Worm (Caenorhabditis elegans) whole organism, young adult: Measurements from ENCODE around the gene F07H5.10.

ENCODE experiments used
- F33H1.4 ChIP-seq: fragments of 200-800 bp; sonication (Bioruptor generic); IDR thresholded peaks from 2 replicates; pipeline ENCODE4 v1.3.6; 2022; ENCODE audit warnings: missing genetic modification reagents, missing genetic modification characterization, missing compliant biosample characterization
- akir-1 ChIP-seq: fragments of 200-800 bp; sonication (Bioruptor generic); optimal IDR thresholded peaks from 2 replicates; lab custom pipeline; 2018; ENCODE audit warnings: mild to moderate bottlenecking, missing genetic modification characterization, moderate library complexity, missing compliant biosample characterization
- ceh-79 ChIP-seq: sonication (generic microtip); optimal IDR thresholded peaks from 2 replicates; lab custom pipeline; 2017; ENCODE audit warnings: mild to moderate bottlenecking, missing genetic modification characterization, missing compliant biosample characterization
- dpl-1 ChIP-seq: fragments of 150-350 bp; optimal IDR thresholded peaks from 2 replicates; lab custom pipeline; 2014; ENCODE audit warnings: missing biosample characterization, missing genetic modification reagents, missing genetic modification characterization
- efl-1 ChIP-seq: fragments of 150-350 bp; optimal IDR thresholded peaks from 2 replicates; lab custom pipeline; 2014; ENCODE audit warnings: missing biosample characterization, missing genetic modification reagents, missing genetic modification characterization
- egrh-3 ChIP-seq: fragments of 200-800 bp; sonication (Bioruptor generic); IDR thresholded peaks from 2 replicates; pipeline ENCODE4 v1.3.6; 2022; ENCODE audit warnings: missing genetic modification reagents, missing genetic modification characterization, missing compliant biosample characterization
- hmg-20 ChIP-seq: fragments of 200-800 bp; sonication (Bioruptor generic); IDR thresholded peaks from 2 replicates; pipeline ENCODE4 v1.3.6; 2022; ENCODE audit warnings: missing genetic modification reagents, missing genetic modification characterization, missing compliant biosample characterization
- mcd-1 ChIP-seq: fragments of 200-800 bp; sonication (Bioruptor generic); IDR thresholded peaks from 2 replicates; pipeline ENCODE4 v1.3.6; 2022; ENCODE audit warnings: missing genetic modification reagents, missing genetic modification characterization, missing compliant biosample characterization
- nfyb-1 ChIP-seq: fragments of 200-800 bp; sonication (Bioruptor generic); IDR thresholded peaks from 2 replicates; pipeline ENCODE4 v1.3.6; 2022; ENCODE audit warnings: missing genetic modification reagents, missing genetic modification characterization, missing compliant biosample characterization
- pha-4 ChIP-seq: fragments of 150-350 bp; sonication (generic microtip); optimal IDR thresholded peaks from 2 replicates; lab custom pipeline; 2014; ENCODE audit warnings: missing biosample characterization, missing genetic modification reagents, missing genetic modification characterization
- rcor-1 ChIP-seq: fragments of 200-800 bp; sonication (Bioruptor generic); IDR thresholded peaks from 2 replicates; pipeline ENCODE4 v1.3.6; 2022; ENCODE audit warnings: missing genetic modification reagents, missing genetic modification characterization, missing compliant biosample characterization
- unc-62 ChIP-seq: fragments of 150-350 bp; optimal IDR thresholded peaks from 2 replicates; lab custom pipeline; 2014; ENCODE audit warnings: missing biosample characterization, missing genetic modification reagents, missing genetic modification characterization
- ztf-18 ChIP-seq: sonication (generic microtip); optimal IDR thresholded peaks from 2 replicates; lab custom pipeline; 2016; ENCODE audit warnings: missing genotype, mild to moderate bottlenecking, missing genetic modification characterization, missing compliant biosample characterization
- ztf-3 ChIP-seq: fragments of 200-800 bp; sonication (Bioruptor generic); optimal IDR thresholded peaks from 2 replicates; lab custom pipeline; 2018; ENCODE audit warnings: mild to moderate bottlenecking, missing genetic modification characterization, missing compliant biosample characterization

- TF ChIP-seq egrh-3 (GFP tag; lab: Robert Waterston, UW) (no peak), mcd-1 (GFP tag; lab: Robert Waterston, UW) (no peak), ztf-3 (GFP tag; lab: Kevin White, UChicago) (no peak), dpl-1 (GFP tag; lab: Kevin White, UChicago) (no peak), nfyb-1 (GFP tag; lab: Robert Waterston, UW) (no peak), rcor-1 (GFP tag; lab: Robert Waterston, UW) (no peak), unc-62 (no peak), ceh-79 (tag; lab: Kevin White, UChicago) (no peak), hmg-20 (GFP tag; lab: Robert Waterston, UW) (no peak), akir-1 (no peak), F33H1.4 (GFP tag; lab: Robert Waterston, UW) (no peak), efl-1 (GFP tag; lab: Kevin White, UChicago) (no peak), ztf-18 (tag; lab: Kevin White, UChicago) (no peak), pha-4 (tag; lab: Kevin White, UChicago) (no peak)
Observed at ce11 chrII:8844465-8845126, 36.2 kb upstream of the F07H5.10 start, which contains the start of gene F46C5.6.
